Worm (Caenorhabditis elegans) whole organism, young adult: ENCODE measurements around the gene C50F4.1.

Source experiments
- C17E4.6 ChIP-seq: fragments of 200-800 bp; sonication (Bioruptor generic); IDR thresholded peaks from 2 replicates; pipeline ENCODE4 v1.3.6; 2022; ENCODE audit warnings: missing genetic modification reagents, missing genetic modification characterization, missing compliant biosample characterization
- D2030.7 ChIP-seq: fragments of 200-800 bp; sonication (Bioruptor generic); IDR thresholded peaks from 2 replicates; pipeline ENCODE4 v1.3.6; 2022; ENCODE audit warnings: missing genetic modification reagents, missing genetic modification characterization, missing compliant biosample characterization
- F22D6.2 ChIP-seq: sonication (generic microtip); optimal IDR thresholded peaks from 2 replicates; lab custom pipeline; 2016; ENCODE audit warnings: mild to moderate bottlenecking, missing genetic modification characterization, missing compliant biosample characterization
- F33H1.4 ChIP-seq: fragments of 200-800 bp; sonication (Bioruptor generic); IDR thresholded peaks from 2 replicates; pipeline ENCODE4 v1.3.6; 2022; ENCODE audit warnings: missing genetic modification reagents, missing genetic modification characterization, missing compliant biosample characterization
- F37B4.10 ChIP-seq: fragments of 200-800 bp; sonication (Bioruptor generic); IDR thresholded peaks from 2 replicates; pipeline ENCODE4 v1.3.6; 2022; ENCODE audit warnings: missing genetic modification characterization, missing compliant biosample characterization
- F57A8.1 ChIP-seq: fragments of 200-800 bp; sonication (Bioruptor generic); optimal IDR thresholded peaks from 2 replicates; lab custom pipeline; 2018; ENCODE audit warnings: mild to moderate bottlenecking, missing genetic modification characterization, moderate library complexity, missing compliant biosample characterization
- Y67H2A.10 ChIP-seq: fragments of 200-800 bp; sonication (Bioruptor generic); conservative IDR thresholded peaks from 2 replicates; pipeline ENCODE4 v1.3.6; 2022; ENCODE audit warnings: missing genetic modification reagents, missing genetic modification characterization, missing compliant biosample characterization
- akir-1 ChIP-seq: fragments of 200-800 bp; sonication (Bioruptor generic); optimal IDR thresholded peaks from 2 replicates; lab custom pipeline; 2018; ENCODE audit warnings: mild to moderate bottlenecking, missing genetic modification characterization, moderate library complexity, missing compliant biosample characterization
- attf-6 ChIP-seq: fragments of 200-800 bp; sonication (Bioruptor generic); IDR thresholded peaks from 2 replicates; pipeline ENCODE4 v1.3.6; 2022; ENCODE audit warnings: missing genetic modification reagents, missing genetic modification characterization, missing compliant biosample characterization
- bed-1 ChIP-seq: fragments of 200-800 bp; sonication (Bioruptor generic); IDR thresholded peaks from 2 replicates; pipeline ENCODE4 v1.3.6; 2022; ENCODE audit warnings: missing genetic modification reagents, missing genetic modification characterization, missing compliant biosample characterization
- ceh-100 ChIP-seq: fragments of 200-800 bp; sonication (Bioruptor generic); IDR thresholded peaks from 2 replicates; pipeline ENCODE4 v1.3.6; 2022; ENCODE audit warnings: missing genetic modification reagents, missing genetic modification characterization, missing compliant biosample characterization
- ceh-91 ChIP-seq: fragments of 200-800 bp; sonication (Bioruptor generic); IDR thresholded peaks from 2 replicates; pipeline ENCODE4 v1.3.6; 2022; ENCODE audit warnings: missing genetic modification reagents, missing genetic modification characterization, missing compliant biosample characterization
- dox-1 ChIP-seq: fragments of 200-800 bp; sonication (Bioruptor generic); IDR thresholded peaks from 2 replicates; pipeline ENCODE4 v1.3.6; 2022; ENCODE audit warnings: missing genetic modification reagents, missing genetic modification characterization, missing compliant biosample characterization
- egl-18 ChIP-seq: fragments of 200-800 bp; sonication (Bioruptor generic); IDR thresholded peaks from 2 replicates; pipeline ENCODE4 v1.3.6; 2022; ENCODE audit warnings: missing genetic modification reagents, missing genetic modification characterization, missing compliant biosample characterization
- lin-26 ChIP-seq: fragments of 200-800 bp; sonication (Bioruptor generic); IDR thresholded peaks from 2 replicates; pipeline ENCODE4 v1.3.6; 2022; ENCODE audit warnings: missing genetic modification reagents, missing genetic modification characterization, missing compliant biosample characterization
- lin-35 ChIP-seq, 3 experiments: fragments of 150-350 bp in 2 of 3; sonication (generic microtip) in 1 of 3; optimal IDR thresholded peaks; 2 replicates each; lab custom pipeline; 2014 to 2018; ENCODE audit warnings: missing biosample characterization in 3 of 3, missing genetic modification characterization in 3 of 3, missing genetic modification reagents in 3 of 3
- lin-40 ChIP-seq: sonication (generic microtip); optimal IDR thresholded peaks from 2 replicates; lab custom pipeline; 2016; ENCODE audit warnings: missing genetic modification characterization, mild to moderate bottlenecking, missing compliant biosample characterization, missing genotype, missing genetic modification reagents
- madf-10 ChIP-seq: sonication (generic microtip); optimal IDR thresholded peaks from 2 replicates; lab custom pipeline; 2016; ENCODE audit warnings: mild to moderate bottlenecking, missing genetic modification characterization, missing compliant biosample characterization
- madf-8 ChIP-seq: fragments of 200-800 bp; sonication (Bioruptor generic); conservative IDR thresholded peaks from 2 replicates; pipeline ENCODE4 v1.3.6; 2022; ENCODE audit warnings: missing genetic modification reagents, missing genetic modification characterization, missing compliant biosample characterization
- nfya-1 ChIP-seq: sonication (generic microtip); optimal IDR thresholded peaks from 2 replicates; lab custom pipeline; 2017; ENCODE audit warnings: antibody characterized with exemption, missing compliant biosample characterization, missing genetic modification characterization, borderline replicate concordance; ENCODE audit not compliant: insufficient read depth
- nfyb-1 ChIP-seq: fragments of 200-800 bp; sonication (Bioruptor generic); IDR thresholded peaks from 2 replicates; pipeline ENCODE4 v1.3.6; 2022; ENCODE audit warnings: missing genetic modification reagents, missing genetic modification characterization, missing compliant biosample characterization
- nhr-179 ChIP-seq: sonication (generic microtip); optimal IDR thresholded peaks from 2 replicates; lab custom pipeline; 2016; ENCODE audit warnings: mild to moderate bottlenecking, missing genetic modification characterization, missing compliant biosample characterization
- nhr-80 ChIP-seq: sonication (generic microtip); optimal IDR thresholded peaks from 2 replicates; lab custom pipeline; 2016; ENCODE audit warnings: missing genetic modification characterization, missing compliant biosample characterization
- pha-4 ChIP-seq: fragments of 150-350 bp; sonication (generic microtip); optimal IDR thresholded peaks from 2 replicates; lab custom pipeline; 2014; ENCODE audit warnings: missing biosample characterization, missing genetic modification reagents, missing genetic modification characterization
- repo-1 ChIP-seq: sonication (generic microtip); optimal IDR thresholded peaks from 2 replicates; lab custom pipeline; 2017; ENCODE audit warnings: mild to moderate bottlenecking, missing genetic modification characterization, missing compliant biosample characterization
- rpc-1 ChIP-seq, 2 experiments: fragments of 150-350 bp in 1 of 2; sonication (generic microtip) in 1 of 2; optimal IDR thresholded peaks; 2 replicates each; lab custom pipeline; 2014 to 2018; ENCODE audit warnings: missing biosample characterization in 1 of 2, missing genetic modification characterization in 1 of 2, missing genetic modification reagents in 1 of 2, missing genotype in 1 of 2
- sea-2 ChIP-seq: fragments of 200-800 bp; sonication (Bioruptor generic); IDR thresholded peaks from 2 replicates; pipeline ENCODE4 v1.3.6; 2022; ENCODE audit warnings: missing genetic modification characterization, missing compliant biosample characterization
- snpc-1.1 ChIP-seq: sonication (generic microtip); optimal IDR thresholded peaks from 2 replicates; lab custom pipeline; 2017; ENCODE audit warnings: missing genetic modification characterization, mild to moderate bottlenecking, missing compliant biosample characterization, antibody characterized with exemption, moderate library complexity, missing genotype, missing genetic modification reagents; ENCODE audit not compliant: insufficient read depth
- snpc-1.3 ChIP-seq: sonication (generic microtip); optimal IDR thresholded peaks from 2 replicates; lab custom pipeline; 2017; ENCODE audit warnings: missing genetic modification characterization, mild to moderate bottlenecking, missing compliant biosample characterization, antibody characterized with exemption, moderate library complexity, missing genotype, missing genetic modification reagents; ENCODE audit not compliant: insufficient read depth
- somi-1 ChIP-seq: fragments of 200-800 bp; sonication (Bioruptor generic); optimal IDR thresholded peaks from 2 replicates; lab custom pipeline; 2018; ENCODE audit warnings: mild to moderate bottlenecking, missing genetic modification characterization, missing compliant biosample characterization
- tbx-9 ChIP-seq: sonication (generic microtip); optimal IDR thresholded peaks from 2 replicates; lab custom pipeline; 2016; ENCODE audit warnings: borderline replicate concordance, missing genetic modification characterization, inconsistent platforms, missing compliant biosample characterization
- zfh-2 ChIP-seq: fragments of 200-800 bp; sonication (Bioruptor generic); conservative IDR thresholded peaks from 2 replicates; pipeline ENCODE4 v1.3.6; 2022; ENCODE audit warnings: missing genetic modification reagents, missing genetic modification characterization, missing compliant biosample characterization
- ztf-26 ChIP-seq: sonication (generic microtip); optimal IDR thresholded peaks from 2 replicates; lab custom pipeline; 2017; ENCODE audit warnings: missing genetic modification characterization, missing compliant biosample characterization
- ztf-3 ChIP-seq: fragments of 200-800 bp; sonication (Bioruptor generic); optimal IDR thresholded peaks from 2 replicates; lab custom pipeline; 2018; ENCODE audit warnings: mild to moderate bottlenecking, missing genetic modification characterization, missing compliant biosample characterization

C50F4.1 gene

ce11 chrV:9491440-9492160 is 35.0 kb upstream of the C50F4.1 start, which contains the start of gene K06A4.7:
TSS of gene K06A4.7 (minus strand) at chrV:9491490.
- no peak for TF ChIP-seq tbx-9 (tag; lab: Kevin White, UChicago)
- TF ChIP-seq nhr-80, result peak; percentile 63

- TF ChIP-seq nhr-80 (peak; percentile 49), egl-18 (GFP tag; lab: Robert Waterston, UW) (no peak)
- TF ChIP-seq, all 124 proteins: peak for 1
Observed at ce11 chrV:9492460-9492859, 34.1 kb upstream of the C50F4.1 start.

- TF ChIP-seq nhr-179 (no peak), lin-35 (GFP tag; optimal IDR thresholded peaks at IDR 0.05; lab: Kevin White, UChicago) (no peak), repo-1 (tag; lab: Kevin White, UChicago) (no peak), ztf-26 (tag; lab: Kevin White, UChicago) (no peak), zfh-2 (no peak), dox-1 (GFP tag; lab: Robert Waterston, UW) (no peak), snpc-1.1 (no peak), F57A8.1 (GFP tag; lab: Kevin White, UChicago) (no peak), ceh-100 (no peak), ceh-91 (GFP tag; lab: Robert Waterston, UW) (no peak), F33H1.4 (GFP tag; lab: Robert Waterston, UW) (no peak), akir-1 (GFP tag; lab: Kevin White, UChicago) (no peak), attf-6 (no peak), sea-2 (no peak), rpc-1 (optimal IDR thresholded peaks at IDR 0.05; lab: Kevin White, UChicago) (no peak), rpc-1 (tag; optimal IDR thresholded peaks at IDR 0.05; lab: Kevin White, UChicago) (no peak), Y67H2A.10 (GFP tag; lab: Robert Waterston, UW) (no peak), C17E4.6 (GFP tag; lab: Robert Waterston, UW) (no peak), nfyb-1 (no peak)
Observed at ce11 chrV:9496742-9497141, 29.9 kb upstream of the C50F4.1 start, which contains the start of gene gsnl-1. TSS of gene gsnl-1 (plus strand) at chrV:9497042.

ce11 chrV:9499295-9499694 is 27.3 kb upstream of the C50F4.1 start:
- TF ChIP-seq pha-4 (tag; lab: Kevin White, UChicago) (no peak), lin-26 (no peak), zfh-2 (no peak), nfyb-1 (no peak), snpc-1.3 (tag; lab: Kevin White, UChicago) (no peak), bed-1 (GFP tag; lab: Robert Waterston, UW) (no peak), madf-10 (tag; lab: Kevin White, UChicago) (no peak), somi-1 (GFP tag; lab: Kevin White, UChicago) (no peak), D2030.7 (GFP tag; lab: Robert Waterston, UW) (no peak), lin-40 (no peak), nfya-1 (tag; lab: Kevin White, UChicago) (no peak), F37B4.10 (GFP tag; lab: Robert Waterston, UW) (no peak), ztf-3 (GFP tag; lab: Kevin White, UChicago) (no peak), F22D6.2 (tag; lab: Kevin White, UChicago) (no peak), madf-8 (GFP tag; lab: Robert Waterston, UW) (no peak)
